Worm (Caenorhabditis elegans) whole organism, late embryonic: ENCODE data around the gene F25B3.4.

Source experiments
- T23F11.4 ChIP-seq: fragments of 200-800 bp; sonication (Bioruptor generic); optimal IDR thresholded peaks from 2 replicates; lab custom pipeline; 2018; ENCODE audit warnings: mild to moderate bottlenecking, missing genetic modification characterization, missing compliant biosample characterization
- ceh-19 ChIP-seq: fragments of 200-800 bp; sonication (Bioruptor generic); optimal IDR thresholded peaks from 2 replicates; lab custom pipeline; 2018; ENCODE audit warnings: mild to moderate bottlenecking, missing genetic modification characterization, missing compliant biosample characterization
- dmd-4 ChIP-seq: sonication (generic microtip); optimal IDR thresholded peaks from 2 replicates; lab custom pipeline; 2016; ENCODE audit warnings: borderline replicate concordance, missing genetic modification characterization, missing compliant biosample characterization
- dve-1 ChIP-seq: sonication (generic microtip); optimal IDR thresholded peaks from 2 replicates; lab custom pipeline; 2017; ENCODE audit warnings: antibody characterized with exemption, mild to moderate bottlenecking, missing genetic modification characterization, missing compliant biosample characterization
- lin-11 ChIP-seq: fragments of 200-800 bp; sonication (Bioruptor generic); optimal IDR thresholded peaks from 2 replicates; lab custom pipeline; 2018; ENCODE audit warnings: mild to moderate bottlenecking, missing genetic modification characterization, missing compliant biosample characterization
- nfya-1 ChIP-seq: sonication (generic microtip); optimal IDR thresholded peaks from 2 replicates; lab custom pipeline; 2017; ENCODE audit warnings: missing genetic modification characterization, mild to moderate bottlenecking, missing compliant biosample characterization, antibody characterized with exemption, moderate library complexity
- nhr-11 ChIP-seq: fragments of 150-350 bp; optimal IDR thresholded peaks from 2 replicates; lab custom pipeline; 2014; ENCODE audit warnings: missing biosample characterization, missing genetic modification characterization
- pqm-1 ChIP-seq: sonication (generic microtip); optimal IDR thresholded peaks from 2 replicates; lab custom pipeline; 2016; ENCODE audit warnings: missing genetic modification characterization, missing compliant biosample characterization
- rnt-1 ChIP-seq: sonication (generic microtip); optimal IDR thresholded peaks from 2 replicates; lab custom pipeline; 2016; ENCODE audit warnings: missing genetic modification characterization, missing compliant biosample characterization
- ztf-16 ChIP-seq: sonication (generic microtip); optimal IDR thresholded peaks from 2 replicates; lab custom pipeline; 2017; ENCODE audit warnings: missing genetic modification characterization, missing compliant biosample characterization

ce11 chrV:9521697-9522096 lies 46.9 kb downstream of the F25B3.4 start:
- no peak for TF ChIP-seq pqm-1 (tag; lab: Kevin White, UChicago)
- TF ChIP-seq nfya-1 (tag; lab: Kevin White, UChicago): no peak
- no peak for TF ChIP-seq dve-1 (tag; lab: Kevin White, UChicago)
- no peak for TF ChIP-seq ztf-16 (tag; lab: Kevin White, UChicago)
- TF ChIP-seq nhr-11 (tag; lab: Kevin White, UChicago): no peak
- no peak for TF ChIP-seq rnt-1 (tag; lab: Kevin White, UChicago)
- no peak for TF ChIP-seq ceh-19 (GFP tag; lab: Kevin White, UChicago)
- no peak for TF ChIP-seq lin-11 (tag; lab: Kevin White, UChicago)
- TF ChIP-seq T23F11.4 (GFP tag; lab: Kevin White, UChicago): no peak
- TF ChIP-seq dmd-4 (tag; lab: Kevin White, UChicago): no peak
